Fruit fly (Drosophila melanogaster) whole organism, embryonic: Measurements from ENCODE around the gene CG2129.

Experiments
- Ada2b ChIP-seq: fragments of 200-800 bp; sonication (Bioruptor generic); IDR thresholded peaks from 2 replicates; pipeline ENCODE4 v1.3.6; 2022; ENCODE audit warnings: missing biosample characterization, missing genetic modification characterization
- Aef1 ChIP-seq: fragments of 200-800 bp; sonication (Bioruptor generic); IDR thresholded peaks from 3 replicates; pipeline ENCODE4 v1.3.6; 2022; ENCODE audit warnings: missing biosample characterization, missing genetic modification characterization
- CG10209 ChIP-seq: fragments of 200-800 bp; sonication (Bioruptor generic); optimal IDR thresholded peaks from 3 replicates; lab custom pipeline; 2017; ENCODE audit warnings: missing biosample characterization, mild to moderate bottlenecking, missing genetic modification characterization, missing genetic modification reagents
- CG12071 ChIP-seq: fragments of 200-800 bp; sonication (Bioruptor generic); optimal IDR thresholded peaks from 3 replicates; lab custom pipeline; 2018; ENCODE audit warnings: missing biosample characterization, mild to moderate bottlenecking, missing genetic modification characterization
- CG12659 ChIP-seq: fragments of 200-800 bp; sonication (Bioruptor generic); optimal IDR thresholded peaks from 3 replicates; lab custom pipeline; 2017; ENCODE audit warnings: mild to moderate bottlenecking, missing biosample characterization, missing genetic modification reagents, missing genetic modification characterization
- CG13287 ChIP-seq: fragments of 200-800 bp; sonication (Bioruptor generic); IDR thresholded peaks from 2 replicates; pipeline ENCODE4 v1.3.6; 2022; ENCODE audit warnings: missing biosample characterization, missing genetic modification characterization; ENCODE audit not compliant: partially characterized antibody
- CG14441 ChIP-seq: fragments of 200-800 bp; sonication (Bioruptor generic); IDR thresholded peaks from 2 replicates; pipeline ENCODE4 v1.3.6; 2022; ENCODE audit warnings: missing biosample characterization, missing genetic modification characterization
- CG17802 ChIP-seq: fragments of 200-800 bp; sonication (Bioruptor generic); optimal IDR thresholded peaks from 2 replicates; lab custom pipeline; 2018; ENCODE audit warnings: missing biosample characterization, mild to moderate bottlenecking, missing genetic modification characterization, moderate library complexity
- CG17829 ChIP-seq: fragments of 200-800 bp; optimal IDR thresholded peaks from 2 replicates; lab custom pipeline; 2019; ENCODE audit warnings: missing biosample characterization, mild to moderate bottlenecking, missing genetic modification characterization, moderate library complexity
- CG1832 ChIP-seq: fragments of 200-800 bp; sonication (Bioruptor generic); optimal IDR thresholded peaks from 2 replicates; lab custom pipeline; 2017; ENCODE audit warnings: missing biosample characterization, mild to moderate bottlenecking, missing genetic modification characterization, inconsistent platforms
- CG2129 ChIP-seq: fragments of 200-800 bp; sonication (Bioruptor generic); IDR thresholded peaks from 2 replicates; pipeline ENCODE4 v1.3.6; 2022; ENCODE audit warnings: missing biosample characterization, missing genetic modification characterization; ENCODE audit not compliant: partially characterized antibody
- CG31365 ChIP-seq: fragments of 200-800 bp; sonication (Bioruptor generic); optimal IDR thresholded peaks from 2 replicates; lab custom pipeline; 2018; ENCODE audit warnings: missing biosample characterization, mild to moderate bottlenecking, missing genetic modification characterization
- CG32772 ChIP-seq: fragments of 200-800 bp; sonication (Bioruptor generic); IDR thresholded peaks from 2 replicates; pipeline ENCODE4 v1.3.6; 2022; ENCODE audit warnings: missing biosample characterization, missing genetic modification characterization
- CG3726 ChIP-seq: fragments of 200-800 bp; sonication (Bioruptor generic); IDR thresholded peaks from 3 replicates; pipeline ENCODE4, ENCODE4 v1.3.6; 2022; ENCODE audit warnings: missing biosample characterization, missing genetic modification characterization
- CG3838 ChIP-seq: fragments of 200-800 bp; sonication (Bioruptor generic); optimal IDR thresholded peaks from 3 replicates; lab custom pipeline; 2016; ENCODE audit warnings: missing biosample characterization, missing genetic modification characterization
- CG4282 ChIP-seq: fragments of 200-800 bp; sonication (Bioruptor generic); optimal IDR thresholded peaks from 2 replicates; lab custom pipeline; 2016; ENCODE audit warnings: missing biosample characterization, missing genetic modification characterization
- CG4707 ChIP-seq: fragments of 200-800 bp; sonication (Bioruptor generic); optimal IDR thresholded peaks from 2 replicates; lab custom pipeline; 2018; ENCODE audit warnings: missing biosample characterization, mild to moderate bottlenecking, missing genetic modification characterization, moderate library complexity
- CG7372 ChIP-seq: fragments of 200-800 bp; sonication (Bioruptor generic); IDR thresholded peaks from 2 replicates; pipeline ENCODE4 v1.3.6; 2022; ENCODE audit warnings: missing biosample characterization, missing genetic modification characterization
- CG7786 ChIP-seq: fragments of 200-800 bp; sonication (Bioruptor generic); optimal IDR thresholded peaks from 2 replicates; lab custom pipeline; 2016; ENCODE audit warnings: missing biosample characterization, missing genetic modification characterization
- CG9797 ChIP-seq: fragments of 200-800 bp; sonication (Bioruptor generic); optimal IDR thresholded peaks from 3 replicates; lab custom pipeline; 2018; ENCODE audit warnings: missing biosample characterization, mild to moderate bottlenecking, missing genetic modification characterization
- Dll ChIP-seq: fragments of 200-800 bp; sonication (Bioruptor generic); IDR thresholded peaks from 4 replicates; pipeline ENCODE4 v1.3.6; 2022; ENCODE audit warnings: missing biosample characterization, missing genetic modification characterization; ENCODE audit not compliant: partially characterized antibody
- Dref ChIP-seq: fragments of 200-800 bp; sonication (Bioruptor generic); IDR thresholded peaks from 2 replicates; pipeline ENCODE4 v1.3.6; 2022; ENCODE audit warnings: missing biosample characterization, missing genetic modification characterization
- Fer1 ChIP-seq: fragments of 200-800 bp; sonication (Bioruptor generic); optimal IDR thresholded peaks from 2 replicates; lab custom pipeline; 2017; ENCODE audit warnings: missing biosample characterization, mild to moderate bottlenecking, missing genetic modification characterization
- HLH54F ChIP-seq: fragments of 200-800 bp; sonication (Bioruptor generic); optimal IDR thresholded peaks from 3 replicates; lab custom pipeline; 2016; ENCODE audit warnings: missing biosample characterization, missing genetic modification characterization
- Hsf ChIP-seq: fragments of 200-800 bp; sonication (Bioruptor generic); optimal IDR thresholded peaks from 3 replicates; lab custom pipeline; 2016; ENCODE audit warnings: missing biosample characterization, missing genetic modification characterization
- Kr ChIP-seq: fragments of 200-800 bp; sonication (Bioruptor generic); optimal IDR thresholded peaks from 2 replicates; lab custom pipeline; 2017; ENCODE audit warnings: missing biosample characterization, mild to moderate bottlenecking, missing genetic modification characterization
- NC2α ChIP-seq: fragments of 200-800 bp; sonication (Bioruptor generic); optimal IDR thresholded peaks from 2 replicates; lab custom pipeline; 2016; ENCODE audit warnings: missing biosample characterization, missing genetic modification characterization
- Optix ChIP-seq: fragments of 200-800 bp; sonication (Bioruptor generic); IDR thresholded peaks from 3 replicates; pipeline ENCODE4 v1.3.6; 2022; ENCODE audit warnings: missing biosample characterization, missing genetic modification characterization
- PHDP ChIP-seq: fragments of 200-800 bp; sonication (Bioruptor generic); optimal IDR thresholded peaks from 3 replicates; lab custom pipeline; 2018; ENCODE audit warnings: missing biosample characterization, mild to moderate bottlenecking, missing genetic modification characterization, moderate library complexity
- Sry-β ChIP-seq: fragments of 200-800 bp; sonication (Bioruptor generic); optimal IDR thresholded peaks from 2 replicates; lab custom pipeline; 2018; ENCODE audit warnings: missing biosample characterization, mild to moderate bottlenecking, missing genetic modification characterization, moderate library complexity
- YL-1 ChIP-seq: fragments of 200-800 bp; sonication (Bioruptor generic); optimal IDR thresholded peaks from 3 replicates; lab custom pipeline; 2017; ENCODE audit warnings: missing biosample characterization, mild to moderate bottlenecking, missing genetic modification characterization
- amos ChIP-seq: fragments of 200-800 bp; sonication (Bioruptor generic); IDR thresholded peaks from 2 replicates; pipeline ENCODE4 v1.3.6; 2022; ENCODE audit warnings: missing biosample characterization, missing genetic modification characterization; ENCODE audit not compliant: partially characterized antibody
- ash1 ChIP-seq: fragments of 200-800 bp; sonication (Bioruptor generic); optimal IDR thresholded peaks from 2 replicates; lab custom pipeline; 2018; ENCODE audit warnings: missing biosample characterization, mild to moderate bottlenecking, missing genetic modification characterization
- btn ChIP-seq: fragments of 200-800 bp; sonication (Bioruptor generic); optimal IDR thresholded peaks from 2 replicates; lab custom pipeline; 2016; ENCODE audit warnings: missing biosample characterization, missing genetic modification characterization
- corto ChIP-seq: fragments of 200-800 bp; sonication (Bioruptor generic); optimal IDR thresholded peaks from 2 replicates; lab custom pipeline; 2016; ENCODE audit warnings: missing biosample characterization, mild to moderate bottlenecking, missing genetic modification characterization, moderate library complexity
- fd102C ChIP-seq: fragments of 200-800 bp; sonication (Bioruptor generic); optimal IDR thresholded peaks from 2 replicates; lab custom pipeline; 2018; ENCODE audit warnings: missing biosample characterization, mild to moderate bottlenecking, missing genetic modification characterization, moderate library complexity
- h ChIP-seq: fragments of >200 bp; optimal IDR thresholded peaks from 2 replicates; lab custom pipeline; 2017
- kay ChIP-seq: fragments of 200-800 bp; sonication (Bioruptor generic); optimal IDR thresholded peaks from 2 replicates; lab custom pipeline; 2016; ENCODE audit warnings: missing biosample characterization, missing genetic modification characterization
- lbe ChIP-seq: fragments of 200-800 bp; sonication (Bioruptor generic); optimal IDR thresholded peaks from 2 replicates; lab custom pipeline; 2016; ENCODE audit warnings: missing biosample characterization, mild to moderate bottlenecking, missing genetic modification characterization
- mld ChIP-seq: fragments of 200-800 bp; sonication (Bioruptor generic); IDR thresholded peaks from 3 replicates; pipeline ENCODE4 v1.3.6; 2022; ENCODE audit warnings: missing biosample characterization, missing genetic modification characterization; ENCODE audit not compliant: partially characterized antibody
- oc ChIP-seq: fragments of 200-800 bp; sonication (Bioruptor generic); optimal IDR thresholded peaks from 2 replicates; lab custom pipeline; 2018; ENCODE audit warnings: missing biosample characterization, mild to moderate bottlenecking, missing genetic modification characterization, moderate library complexity
- odd ChIP-seq: fragments of 200-800 bp; sonication (Bioruptor generic); optimal IDR thresholded peaks from 2 replicates; lab custom pipeline; 2017; ENCODE audit warnings: missing biosample characterization, mild to moderate bottlenecking, missing genetic modification characterization
- org-1 ChIP-seq: fragments of 200-800 bp; sonication (Bioruptor generic); optimal IDR thresholded peaks from 2 replicates; lab custom pipeline; 2017; ENCODE audit warnings: missing biosample characterization, missing genetic modification characterization
- p53 ChIP-seq: fragments of 200-800 bp; sonication (Bioruptor generic); optimal IDR thresholded peaks from 2 replicates; lab custom pipeline; 2016; ENCODE audit warnings: missing biosample characterization, missing genetic modification characterization
- pb ChIP-seq: fragments of 200-800 bp; sonication (Bioruptor generic); optimal IDR thresholded peaks from 3 replicates; lab custom pipeline; 2016; ENCODE audit warnings: missing biosample characterization, missing genetic modification characterization
- pros ChIP-seq: fragments of 200-800 bp; sonication (Bioruptor generic); optimal IDR thresholded peaks from 3 replicates; lab custom pipeline; 2019; ENCODE audit warnings: missing biosample characterization, mild to moderate bottlenecking, missing genetic modification characterization, moderate library complexity
- rib ChIP-seq: fragments of 200-800 bp; sonication (Bioruptor generic); IDR thresholded peaks from 2 replicates; pipeline ENCODE4 v1.3.6; 2022; ENCODE audit warnings: missing biosample characterization, missing genetic modification characterization
- sr ChIP-seq: fragments of 200-800 bp; sonication (Bioruptor generic); IDR thresholded peaks from 3 replicates; pipeline ENCODE4 v1.3.6; 2022; ENCODE audit warnings: missing biosample characterization, missing genetic modification characterization
- trem ChIP-seq: fragments of 200-800 bp; optimal IDR thresholded peaks from 3 replicates; lab custom pipeline; 2019; ENCODE audit warnings: missing biosample characterization, mild to moderate bottlenecking, missing genetic modification characterization, moderate library complexity
- unpg ChIP-seq: fragments of 200-800 bp; sonication (Bioruptor generic); optimal IDR thresholded peaks from 3 replicates; lab custom pipeline; 2018; ENCODE audit warnings: missing biosample characterization, mild to moderate bottlenecking, missing genetic modification characterization, moderate library complexity

CG2129 gene

dm6 chrX:8145501-8146157 is at the start of gene CG2129, which contains the start of gene alpha-PheRS:
Gene CG2129 (plus strand): TSS chrX:8145839.
Gene alpha-PheRS (minus strand): TSS chrX:8145602.
- no peak for TF ChIP-seq CG3726 (GFP tag; lab: Robert Waterston, UW)
- TF ChIP-seq kay (GFP tag; lab: Kevin White, UChicago): no peak
- peak; percentile 13 for TF ChIP-seq CG12659 (GFP tag; lab: Kevin White, UChicago)
- no peak for TF ChIP-seq sr (GFP tag; lab: Robert Waterston, UW)
- TF ChIP-seq fd102C (GFP tag; lab: Kevin White, UChicago): no peak
- TF ChIP-seq h: no peak
- no peak for TF ChIP-seq pb (GFP tag; lab: Kevin White, UChicago)
- no peak for TF ChIP-seq ash1 (GFP tag; lab: Kevin White, UChicago)
- no peak for TF ChIP-seq Hsf (GFP tag; lab: Kevin White, UChicago)
- peak; percentile 6 for TF ChIP-seq HLH54F (GFP tag; lab: Kevin White, UChicago)
- no peak for TF ChIP-seq mld (GFP tag; lab: Robert Waterston, UW)
- peak; percentile 4 for TF ChIP-seq lbe (GFP tag; lab: Kevin White, UChicago)
- TF ChIP-seq CG4282 (GFP tag; lab: Kevin White, UChicago): no peak
- TF ChIP-seq CG9797: peak; percentile 17
- TF ChIP-seq Optix (GFP tag; lab: Robert Waterston, UW): no peak
- TF ChIP-seq Aef1 (GFP tag; lab: Robert Waterston, UW): no peak
- no peak for TF ChIP-seq CG31365
- peak; percentile 64 for TF ChIP-seq YL-1 (GFP tag; lab: Kevin White, UChicago)
- TF ChIP-seq CG14441 (GFP tag; lab: Robert Waterston, UW): no peak
- TF ChIP-seq rib (GFP tag; lab: Robert Waterston, UW): no peak
- no peak for TF ChIP-seq NC2α (GFP tag; lab: Kevin White, UChicago)
- TF ChIP-seq CG3838 (GFP tag; lab: Kevin White, UChicago): no peak
- peak; percentile 29 for TF ChIP-seq CG17829 (tag; lab: Kevin White, UChicago)
- no peak for TF ChIP-seq oc (tag; lab: Kevin White, UChicago)
- TF ChIP-seq CG4707 (GFP tag; lab: Kevin White, UChicago): no peak
- 0 out of 2 replicates have a peak, but pooled peaks have one; percentile 34 for TF ChIP-seq Ada2b
- TF ChIP-seq amos (GFP tag; lab: Robert Waterston, UW): peak; percentile 5; the same call in 1 of the 2 replicates
- TF ChIP-seq btn: no peak
- peak; percentile 62; the same call in 2 of the 4 replicates for TF ChIP-seq Dll (GFP tag; lab: Robert Waterston, UW)
- TF ChIP-seq CG1832: no peak
- peak; percentile 28 for TF ChIP-seq PHDP
- no peak for TF ChIP-seq pros (GFP tag; lab: Kevin White, UChicago)
- no peak for TF ChIP-seq p53
- TF ChIP-seq Kr (GFP tag; lab: Kevin White, UChicago): no peak
- peak; percentile 54 for TF ChIP-seq Fer1 (GFP tag; lab: Kevin White, UChicago)
- no peak for TF ChIP-seq odd
- TF ChIP-seq CG13287 (GFP tag; lab: Robert Waterston, UW): peak; percentile 53; the same call in 1 of the 2 replicates
- no peak for TF ChIP-seq CG7372 (GFP tag; lab: Robert Waterston, UW)
- TF ChIP-seq trem (tag; lab: Kevin White, UChicago): peak; percentile 55
- peak; percentile 68 for TF ChIP-seq Dref (GFP tag; lab: Robert Waterston, UW)
- no peak for TF ChIP-seq CG2129 (GFP tag; lab: Robert Waterston, UW)
- TF ChIP-seq Sry-β (GFP tag; lab: Kevin White, UChicago): peak; percentile 94
- TF ChIP-seq CG32772 (GFP tag; lab: Robert Waterston, UW): no peak
- TF ChIP-seq CG12071: no peak
- TF ChIP-seq org-1 (GFP tag; lab: Kevin White, UChicago): no peak
- TF ChIP-seq CG17802 (tag; lab: Kevin White, UChicago): no peak
- no peak for TF ChIP-seq CG7786
- no peak for TF ChIP-seq corto (GFP tag; lab: Kevin White, UChicago)
- TF ChIP-seq CG10209 (GFP tag; lab: Kevin White, UChicago): no peak
- TF ChIP-seq unpg (GFP tag; lab: Kevin White, UChicago): no peak
